Worm (Caenorhabditis elegans) whole organism, L1 larva: Measurements from ENCODE around the gene C49H3.4.

Source experiments
- C04F5.9 ChIP-seq: sonication (generic microtip); optimal IDR thresholded peaks from 2 replicates; lab custom pipeline; 2016; ENCODE audit warnings: missing genetic modification characterization, missing compliant biosample characterization
- F16B12.6 ChIP-seq: fragments of 150-350 bp; optimal IDR thresholded peaks from 2 replicates; lab custom pipeline; 2014; ENCODE audit warnings: missing biosample characterization, missing genetic modification characterization
- Y116A8C.19 ChIP-seq: sonication (generic microtip); optimal IDR thresholded peaks from 2 replicates; lab custom pipeline; 2016; ENCODE audit warnings: missing compliant biosample characterization, missing genetic modification characterization, borderline replicate concordance
- aha-1 ChIP-seq: fragments of 150-350 bp; optimal IDR thresholded peaks from 2 replicates; lab custom pipeline; 2014; ENCODE audit warnings: missing biosample characterization, missing genetic modification characterization
- ama-1 ChIP-seq: fragments of 150-350 bp; optimal IDR thresholded peaks from 2 replicates; lab custom pipeline; 2014
- blmp-1 ChIP-seq: fragments of 150-350 bp; optimal IDR thresholded peaks from 2 replicates; lab custom pipeline; 2014; ENCODE audit warnings: missing biosample characterization, missing genetic modification characterization
- ceh-63 ChIP-seq: fragments of 200-800 bp; sonication (Bioruptor generic); optimal IDR thresholded peaks from 2 replicates; lab custom pipeline; 2018; ENCODE audit warnings: mild to moderate bottlenecking, missing genetic modification characterization, missing compliant biosample characterization
- ceh-82 ChIP-seq, 3 experiments: fragments of 150-350 bp in 1 of 3; sonication (generic microtip) in 2 of 3; optimal IDR thresholded peaks; 2 replicates each; lab custom pipeline; 2014 to 2017; ENCODE audit warnings: missing biosample characterization in 3 of 3, missing genetic modification characterization in 3 of 3
- ceh-90 ChIP-seq: sonication (generic microtip); optimal IDR thresholded peaks from 2 replicates; lab custom pipeline; 2016; ENCODE audit warnings: missing genetic modification characterization, missing compliant biosample characterization
- dpl-1 ChIP-seq, 3 experiments: fragments of 150-350 bp in 2 of 3; sonication (generic microtip) in 1 of 3; optimal IDR thresholded peaks; 2 replicates each; lab custom pipeline; 2014 to 2017; ENCODE audit warnings: missing biosample characterization in 3 of 3, missing genetic modification characterization in 3 of 3, missing genetic modification reagents in 3 of 3
- dsc-1 ChIP-seq: sonication (generic microtip); optimal IDR thresholded peaks from 2 replicates; lab custom pipeline; 2016; ENCODE audit warnings: mild to moderate bottlenecking, missing genetic modification characterization, missing compliant biosample characterization
- egl-13 ChIP-seq: sonication (generic microtip); optimal IDR thresholded peaks from 2 replicates; lab custom pipeline; 2016; ENCODE audit warnings: missing genotype, missing genetic modification reagents, missing genetic modification characterization, missing compliant biosample characterization
- egl-27 ChIP-seq, 2 experiments: fragments of 150-350 bp in 1 of 2; sonication (generic microtip); optimal IDR thresholded peaks; 3 replicates each; lab custom pipeline; 2017 to 2018; ENCODE audit warnings: missing biosample characterization in 2 of 2, missing genetic modification characterization in 2 of 2, missing genetic modification reagents in 2 of 2
- elt-3 ChIP-seq, 6 experiments: fragments of 150-350 bp in 1 of 6; sonication (generic microtip); optimal IDR thresholded peaks; 2 replicates each; lab custom pipeline; 2017 to 2018; ENCODE audit warnings: missing biosample characterization in 6 of 6, missing genetic modification characterization in 6 of 6, inconsistent platforms in 1 of 6
- ets-5 ChIP-seq: fragments of 200-800 bp; sonication (Bioruptor generic); IDR thresholded peaks from 2 replicates; pipeline ENCODE4 v1.3.6; 2022; ENCODE audit warnings: missing genetic modification characterization, missing compliant biosample characterization
- fkh-10 ChIP-seq: sonication (generic microtip); optimal IDR thresholded peaks from 2 replicates; lab custom pipeline; 2017; ENCODE audit warnings: missing biosample characterization, missing genetic modification reagents, missing genetic modification characterization
- fkh-4 ChIP-seq: sonication (generic microtip); optimal IDR thresholded peaks from 2 replicates; lab custom pipeline; 2016; ENCODE audit warnings: missing compliant biosample characterization, missing genetic modification characterization, borderline replicate concordance
- grh-1 ChIP-seq: fragments of 200-800 bp; sonication (Bioruptor generic); IDR thresholded peaks from 2 replicates; pipeline ENCODE4 v1.3.6; 2022; ENCODE audit warnings: missing genetic modification reagents, missing genetic modification characterization, missing compliant biosample characterization
- hlh-17 ChIP-seq: fragments of 200-800 bp; sonication (Bioruptor generic); optimal IDR thresholded peaks from 2 replicates; lab custom pipeline; 2018; ENCODE audit warnings: missing genetic modification characterization, mild to moderate bottlenecking, missing compliant biosample characterization, moderate library complexity, borderline replicate concordance
- hpl-2 ChIP-seq: fragments of 150-350 bp; optimal IDR thresholded peaks from 2 replicates; lab custom pipeline; 2014; ENCODE audit warnings: missing biosample characterization, missing genetic modification reagents, missing genetic modification characterization
- jun-1 ChIP-seq: fragments of 150-350 bp; optimal IDR thresholded peaks from 2 replicates; lab custom pipeline; 2014; ENCODE audit warnings: missing biosample characterization, missing genetic modification reagents, missing genetic modification characterization
- lin-14 ChIP-seq: fragments of 200-800 bp; sonication (Bioruptor generic); optimal IDR thresholded peaks from 2 replicates; lab custom pipeline; 2018; ENCODE audit warnings: mild to moderate bottlenecking, missing genetic modification characterization, moderate library complexity, missing compliant biosample characterization
- lin-15B ChIP-seq: fragments of 150-350 bp; sonication (generic microtip); optimal IDR thresholded peaks from 3 replicates; lab custom pipeline; 2014; ENCODE audit warnings: missing biosample characterization, missing genetic modification characterization
- lsy-2 ChIP-seq, 2 experiments: fragments of 150-350 bp; optimal IDR thresholded peaks; 2 replicates each; lab custom pipeline; 2014; ENCODE audit warnings: missing biosample characterization in 2 of 2, missing genetic modification characterization in 2 of 2
- mdl-1 ChIP-seq, 2 experiments: fragments of 150-350 bp; optimal IDR thresholded peaks; 2 replicates each; lab custom pipeline; 2014 to 2017; ENCODE audit warnings: missing biosample characterization in 2 of 2, missing genetic modification characterization in 2 of 2, inconsistent platforms in 1 of 2
- nhr-12 ChIP-seq: sonication (generic microtip); optimal IDR thresholded peaks from 2 replicates; lab custom pipeline; 2017; ENCODE audit warnings: missing biosample characterization, missing genetic modification characterization
- nhr-19 ChIP-seq: fragments of 200-800 bp; sonication (Bioruptor generic); conservative IDR thresholded peaks from 2 replicates; pipeline ENCODE4 v1.3.6; 2022; ENCODE audit warnings: missing genetic modification characterization, missing compliant biosample characterization
- nhr-28 ChIP-seq: fragments of 150-350 bp; optimal IDR thresholded peaks from 2 replicates; lab custom pipeline; 2014; ENCODE audit warnings: missing biosample characterization, missing genetic modification characterization
- nhr-47 ChIP-seq: sonication (generic microtip); optimal IDR thresholded peaks from 2 replicates; lab custom pipeline; 2016; ENCODE audit warnings: mild to moderate bottlenecking, missing genetic modification characterization, moderate library complexity, missing compliant biosample characterization
- nhr-77 ChIP-seq: fragments of 150-350 bp; optimal IDR thresholded peaks from 2 replicates; lab custom pipeline; 2014; ENCODE audit warnings: missing biosample characterization, missing genetic modification characterization
- nhr-84 ChIP-seq: sonication (generic microtip); optimal IDR thresholded peaks from 2 replicates; lab custom pipeline; 2017; ENCODE audit warnings: missing biosample characterization, missing genetic modification characterization
- nhr-85 ChIP-seq: sonication (generic microtip); peaks from one replicate; lab custom pipeline; 2016; ENCODE audit warnings: missing genetic modification characterization, inconsistent platforms, missing compliant biosample characterization
- nhr-90 ChIP-seq: sonication (generic microtip); optimal IDR thresholded peaks from 2 replicates; lab custom pipeline; 2016; ENCODE audit warnings: mild to moderate bottlenecking, missing genetic modification characterization, missing compliant biosample characterization; ENCODE audit not compliant: poor library complexity
- pag-3 ChIP-seq: sonication (generic microtip); optimal IDR thresholded peaks from 2 replicates; lab custom pipeline; 2017; ENCODE audit warnings: missing genetic modification characterization, mild to moderate bottlenecking, missing compliant biosample characterization, antibody characterized with exemption, borderline replicate concordance; ENCODE audit not compliant: insufficient read depth
- pax-3 ChIP-seq: fragments of 200-800 bp; sonication (Bioruptor generic); optimal IDR thresholded peaks from 2 replicates; lab custom pipeline; 2018; ENCODE audit warnings: mild to moderate bottlenecking, missing genetic modification characterization, moderate library complexity, missing compliant biosample characterization
- rnt-1 ChIP-seq: sonication (generic microtip); optimal IDR thresholded peaks from 2 replicates; lab custom pipeline; 2016; ENCODE audit warnings: mild to moderate bottlenecking, missing genetic modification characterization, moderate library complexity, missing compliant biosample characterization
- snu-23 ChIP-seq: sonication (generic microtip); optimal IDR thresholded peaks from 2 replicates; lab custom pipeline; 2016; ENCODE audit warnings: missing genetic modification characterization, missing compliant biosample characterization
- sox-4 ChIP-seq: sonication (generic microtip); optimal IDR thresholded peaks from 2 replicates; lab custom pipeline; 2016; ENCODE audit warnings: missing genetic modification characterization, missing compliant biosample characterization
- tbx-2 ChIP-seq: sonication (generic microtip); optimal IDR thresholded peaks from 2 replicates; lab custom pipeline; 2016; ENCODE audit warnings: missing genetic modification characterization, missing compliant biosample characterization
- tlp-1 ChIP-seq: fragments of 150-350 bp; optimal IDR thresholded peaks from 2 replicates; lab custom pipeline; 2014; ENCODE audit warnings: missing biosample characterization, missing genetic modification characterization
- unc-130 ChIP-seq: fragments of 150-350 bp; optimal IDR thresholded peaks from 2 replicates; lab custom pipeline; 2017; ENCODE audit warnings: missing biosample characterization, missing genetic modification characterization, inconsistent platforms
- unc-30 ChIP-seq: sonication (generic microtip); optimal IDR thresholded peaks from 2 replicates; lab custom pipeline; 2017; ENCODE audit warnings: missing biosample characterization, missing genetic modification characterization
- unc-62 ChIP-seq: fragments of 150-350 bp; optimal IDR thresholded peaks from 2 replicates; lab custom pipeline; 2014; ENCODE audit warnings: missing biosample characterization, missing genetic modification reagents, missing genetic modification characterization
- unc-98 ChIP-seq: fragments of 200-800 bp; sonication (Bioruptor generic); IDR thresholded peaks from 2 replicates; pipeline ENCODE4 v1.3.6; 2022; ENCODE audit warnings: missing genetic modification characterization, missing compliant biosample characterization
- vab-15 ChIP-seq: sonication (generic microtip); optimal IDR thresholded peaks from 2 replicates; lab custom pipeline; 2017; ENCODE audit warnings: missing genotype, mild to moderate bottlenecking, missing genetic modification characterization, missing compliant biosample characterization
- xbp-1 ChIP-seq: sonication (generic microtip); optimal IDR thresholded peaks from 2 replicates; lab custom pipeline; 2016; ENCODE audit warnings: missing genetic modification characterization, missing compliant biosample characterization
- zip-4 ChIP-seq: fragments of 200-800 bp; sonication (Bioruptor generic); optimal IDR thresholded peaks from 2 replicates; lab custom pipeline; 2018; ENCODE audit warnings: mild to moderate bottlenecking, missing genetic modification characterization, moderate library complexity, missing compliant biosample characterization
- ztf-4 ChIP-seq: fragments of 150-350 bp; optimal IDR thresholded peaks from 2 replicates; lab custom pipeline; 2014; ENCODE audit warnings: missing biosample characterization, missing genetic modification characterization

C49H3.4 gene

ce11 chrIV:7926102-7926840 lies 11.2 kb downstream of the C49H3.4 start, which contains the start of gene rps-2 (continued):
- TF ChIP-seq vab-15 (tag; lab: Kevin White, UChicago) (no peak), nhr-90 (tag; lab: Kevin White, UChicago) (no peak), lin-14 (GFP tag; lab: Kevin White, UChicago) (no peak), lsy-2 (tag; optimal IDR thresholded peaks at IDR 0.05; lab: Kevin White, UChicago) (peak; percentile 31 to 71), fkh-4 (tag; lab: Kevin White, UChicago) (no peak), xbp-1 (tag; lab: Kevin White, UChicago) (peak; percentile 15), C04F5.9 (no peak), unc-98 (no peak), unc-30 (tag; lab: Kevin White, UChicago) (no peak), unc-130 (tag; lab: Kevin White, UChicago) (no peak), grh-1 (GFP tag; lab: Robert Waterston, UW) (no peak), nhr-85 (tag; lab: Kevin White, UChicago) (no peak), ceh-82 (tag; optimal IDR thresholded peaks at IDR 0.05; lab: Kevin White, UChicago) (no peak), elt-3 (tag; optimal IDR thresholded peaks at IDR 0.05; lab: Kevin White, UChicago) (no peak), unc-62 (no peak), hlh-17 (GFP tag; lab: Kevin White, UChicago) (no peak), fkh-10 (GFP tag; lab: Kevin White, UChicago) (no peak), ama-1 (lab: Kevin White, UChicago) (no peak), rnt-1 (tag; lab: Kevin White, UChicago) (peak; percentile 34), nhr-12 (tag; lab: Kevin White, UChicago) (no peak), sox-4 (no peak), nhr-84 (tag; lab: Kevin White, UChicago) (no peak), tbx-2 (no peak), pax-3 (tag; lab: Kevin White, UChicago) (no peak), tlp-1 (tag; lab: Kevin White, UChicago) (no peak), dsc-1 (tag; lab: Kevin White, UChicago) (no peak), hpl-2 (GFP tag; lab: Kevin White, UChicago) (no peak), dpl-1 (GFP tag; optimal IDR thresholded peaks at IDR 0.05; lab: Kevin White, UChicago) (peak in 2 of 3 experiments; percentile 29 to 53), jun-1 (tag; lab: Kevin White, UChicago) (no peak), nhr-47 (tag; lab: Kevin White, UChicago) (peak; percentile 8), snu-23 (GFP tag; lab: Kevin White, UChicago) (no peak), ztf-4 (tag; lab: Kevin White, UChicago) (no peak), pag-3 (tag; lab: Kevin White, UChicago) (no peak), Y116A8C.19 (tag; lab: Kevin White, UChicago) (no peak), nhr-28 (no peak), ceh-90 (tag; lab: Kevin White, UChicago) (no peak), F16B12.6 (tag; lab: Kevin White, UChicago) (no peak), egl-13 (no peak), blmp-1 (tag; lab: Kevin White, UChicago) (peak; percentile 48), zip-4 (GFP tag; lab: Kevin White, UChicago) (no peak), egl-27 (tag; optimal IDR thresholded peaks at IDR 0.05; lab: Kevin White, UChicago) (no peak), ets-5 (no peak), aha-1 (tag; lab: Kevin White, UChicago) (no peak), nhr-77 (no peak), lin-15B (tag; lab: Kevin White, UChicago) (no peak), mdl-1 (tag; optimal IDR thresholded peaks at IDR 0.05; lab: Kevin White, UChicago) (no peak), nhr-19 (GFP tag; lab: Robert Waterston, UW) (0 out of 2 replicates have a peak, but pooled peaks have one; percentile 3), ceh-63 (no peak)
- TF ChIP-seq, all 84 proteins: peak for 14
